Worm (Caenorhabditis elegans) whole organism, mixed stage, embryonic: ENCODE measurements around the gene dot-1.5.

ENCODE experiments used
- M03D4.4 ChIP-seq: sonication (generic microtip); optimal IDR thresholded peaks from 2 replicates; lab custom pipeline; 2017; ENCODE audit warnings: mild to moderate bottlenecking, missing genetic modification characterization, missing compliant biosample characterization
- bed-3 ChIP-seq: fragments of 200-800 bp; sonication (Bioruptor generic); optimal IDR thresholded peaks from 3 replicates; lab custom pipeline; 2018; ENCODE audit warnings: mild to moderate bottlenecking, missing genetic modification characterization, moderate library complexity, missing compliant biosample characterization
- blmp-1 ChIP-seq: fragments of 150-350 bp; optimal IDR thresholded peaks from 2 replicates; lab custom pipeline; 2014; ENCODE audit warnings: missing biosample characterization, missing genetic modification characterization
- ceh-39 ChIP-seq: fragments of 150-350 bp; optimal IDR thresholded peaks from 2 replicates; lab custom pipeline; 2014; ENCODE audit warnings: missing biosample characterization, missing genetic modification characterization
- ceh-43 ChIP-seq: fragments of 200-800 bp; sonication (Bioruptor generic); optimal IDR thresholded peaks from 2 replicates; lab custom pipeline; 2018; ENCODE audit warnings: mild to moderate bottlenecking, missing genetic modification characterization, moderate library complexity, missing compliant biosample characterization
- ceh-83 ChIP-seq: fragments of 200-800 bp; sonication (Bioruptor generic); optimal IDR thresholded peaks from 2 replicates; lab custom pipeline; 2018; ENCODE audit warnings: mild to moderate bottlenecking, missing genetic modification characterization, missing compliant biosample characterization
- ces-1 ChIP-seq: fragments of 150-350 bp; optimal IDR thresholded peaks from 2 replicates; lab custom pipeline; 2014; ENCODE audit warnings: missing biosample characterization, missing genetic modification reagents, missing genetic modification characterization
- cnd-1 ChIP-seq: fragments of 200-800 bp; sonication (Bioruptor generic); optimal IDR thresholded peaks from 2 replicates; lab custom pipeline; 2018; ENCODE audit warnings: mild to moderate bottlenecking, missing genetic modification characterization, missing compliant biosample characterization
- drap-1 ChIP-seq: fragments of 200-800 bp; sonication (Bioruptor generic); optimal IDR thresholded peaks from 3 replicates; lab custom pipeline; 2018; ENCODE audit warnings: mild to moderate bottlenecking, missing genetic modification characterization, missing compliant biosample characterization
- elt-1 ChIP-seq: sonication (generic microtip); optimal IDR thresholded peaks from 2 replicates; lab custom pipeline; 2017; ENCODE audit warnings: missing genetic modification characterization, mild to moderate bottlenecking, missing compliant biosample characterization, antibody characterized with exemption, moderate library complexity, borderline replicate concordance; ENCODE audit not compliant: insufficient read depth
- elt-3 ChIP-seq: fragments of 150-350 bp; optimal IDR thresholded peaks from 2 replicates; lab custom pipeline; 2014; ENCODE audit warnings: missing biosample characterization, missing genetic modification characterization
- flh-1 ChIP-seq: fragments of 200-800 bp; sonication (Bioruptor generic); optimal IDR thresholded peaks from 2 replicates; lab custom pipeline; 2018; ENCODE audit warnings: mild to moderate bottlenecking, missing genetic modification characterization, moderate library complexity, missing compliant biosample characterization
- ham-2 ChIP-seq: fragments of 200-800 bp; sonication (Bioruptor generic); optimal IDR thresholded peaks from 2 replicates; lab custom pipeline; 2018; ENCODE audit warnings: mild to moderate bottlenecking, missing genetic modification characterization, missing compliant biosample characterization
- hlh-1 ChIP-seq: fragments of 150-350 bp; optimal IDR thresholded peaks from 2 replicates; lab custom pipeline; 2014; ENCODE audit warnings: missing biosample characterization, missing genetic modification reagents, missing genetic modification characterization
- lin-13 ChIP-seq: fragments of 150-350 bp; optimal IDR thresholded peaks from 2 replicates; lab custom pipeline; 2014; ENCODE audit warnings: missing biosample characterization, missing genetic modification characterization
- lin-32 ChIP-seq: fragments of 200-800 bp; sonication (Bioruptor generic); optimal IDR thresholded peaks from 2 replicates; lab custom pipeline; 2018; ENCODE audit warnings: mild to moderate bottlenecking, missing genetic modification characterization, missing compliant biosample characterization
- lsy-2 ChIP-seq: fragments of 150-350 bp; optimal IDR thresholded peaks from 2 replicates; lab custom pipeline; 2014; ENCODE audit warnings: missing biosample characterization, missing genetic modification characterization
- mab-5 ChIP-seq: fragments of 150-350 bp; optimal IDR thresholded peaks from 2 replicates; lab custom pipeline; 2014; ENCODE audit warnings: missing biosample characterization, missing genetic modification characterization
- mep-1 ChIP-seq: fragments of 150-350 bp; optimal IDR thresholded peaks from 2 replicates; lab custom pipeline; 2017; ENCODE audit warnings: missing biosample characterization, missing genetic modification reagents, missing genetic modification characterization, inconsistent platforms
- mls-2 ChIP-seq: sonication (generic microtip); optimal IDR thresholded peaks from 2 replicates; lab custom pipeline; 2016; ENCODE audit warnings: mild to moderate bottlenecking, missing genetic modification characterization, moderate library complexity, missing compliant biosample characterization
- nhr-12 ChIP-seq: fragments of 150-350 bp; optimal IDR thresholded peaks from 2 replicates; lab custom pipeline; 2014; ENCODE audit warnings: missing biosample characterization, missing genetic modification characterization
- nhr-2 ChIP-seq: fragments of 150-350 bp; optimal IDR thresholded peaks from 2 replicates; lab custom pipeline; 2014; ENCODE audit warnings: missing biosample characterization, missing genetic modification characterization
- nhr-237 ChIP-seq: fragments of 150-350 bp; optimal IDR thresholded peaks from 2 replicates; lab custom pipeline; 2014; ENCODE audit warnings: missing biosample characterization, missing genetic modification characterization
- nhr-28 ChIP-seq: fragments of 150-350 bp; optimal IDR thresholded peaks from 2 replicates; lab custom pipeline; 2014; ENCODE audit warnings: missing biosample characterization, missing genetic modification characterization
- nhr-76 ChIP-seq: sonication (generic microtip); optimal IDR thresholded peaks from 2 replicates; lab custom pipeline; 2017; ENCODE audit warnings: missing biosample characterization, missing genetic modification characterization
- pha-4 ChIP-seq: fragments of 150-350 bp; optimal IDR thresholded peaks from 2 replicates; lab custom pipeline; 2018; ENCODE audit warnings: missing biosample characterization, missing genetic modification reagents, missing genetic modification characterization
- sem-2 ChIP-seq: fragments of 200-800 bp; sonication (Bioruptor generic); optimal IDR thresholded peaks from 2 replicates; lab custom pipeline; 2018; ENCODE audit warnings: mild to moderate bottlenecking, missing genetic modification characterization, missing compliant biosample characterization
- snpc-4 ChIP-seq: fragments of 150-350 bp; optimal IDR thresholded peaks from 2 replicates; lab custom pipeline; 2014; ENCODE audit warnings: missing biosample characterization, missing genetic modification characterization
- sptf-1 ChIP-seq: sonication (generic microtip); optimal IDR thresholded peaks from 2 replicates; lab custom pipeline; 2017; ENCODE audit warnings: mild to moderate bottlenecking, missing genetic modification characterization, moderate library complexity, missing compliant biosample characterization
- tbx-8 ChIP-seq: fragments of 200-800 bp; sonication (Bioruptor generic); optimal IDR thresholded peaks from 2 replicates; lab custom pipeline; 2018; ENCODE audit warnings: mild to moderate bottlenecking, missing genetic modification characterization, moderate library complexity, missing compliant biosample characterization
- unc-120 ChIP-seq: sonication (generic microtip); optimal IDR thresholded peaks from 2 replicates; lab custom pipeline; 2017; ENCODE audit warnings: missing genetic modification characterization, missing compliant biosample characterization; ENCODE audit not compliant: poor library complexity, severe bottlenecking
- unc-39 ChIP-seq: fragments of 150-350 bp; optimal IDR thresholded peaks from 2 replicates; lab custom pipeline; 2014; ENCODE audit warnings: missing biosample characterization, missing genetic modification characterization
- unc-62 ChIP-seq: fragments of 150-350 bp; optimal IDR thresholded peaks from 2 replicates; lab custom pipeline; 2014; ENCODE audit warnings: missing biosample characterization, missing genetic modification reagents, missing genetic modification characterization
- zip-8 ChIP-seq: fragments of 150-350 bp; optimal IDR thresholded peaks from 2 replicates; lab custom pipeline; 2014; ENCODE audit warnings: missing biosample characterization, missing genetic modification characterization
- ztf-11 ChIP-seq: fragments of 150-350 bp; optimal IDR thresholded peaks from 2 replicates; lab custom pipeline; 2014; ENCODE audit warnings: missing biosample characterization, missing genetic modification characterization

dot-1.5 gene

ce11 chrX:1917169-1917568, at the start of gene dot-1.5:
TSS of gene dot-1.5 (plus strand) at chrX:1917469.
- TF ChIP-seq nhr-76 (tag; lab: Kevin White, UChicago): no peak
- TF ChIP-seq M03D4.4 (tag; lab: Kevin White, UChicago): no peak
- TF ChIP-seq ham-2: no peak
- no peak for TF ChIP-seq ceh-83 (GFP tag; lab: Kevin White, UChicago)
- no peak for TF ChIP-seq mls-2 (tag; lab: Kevin White, UChicago)
- no peak for TF ChIP-seq sptf-1 (tag; lab: Kevin White, UChicago)
- TF ChIP-seq unc-39 (tag; lab: Kevin White, UChicago): no peak
- TF ChIP-seq elt-3 (tag; lab: Kevin White, UChicago): no peak

DNA sequence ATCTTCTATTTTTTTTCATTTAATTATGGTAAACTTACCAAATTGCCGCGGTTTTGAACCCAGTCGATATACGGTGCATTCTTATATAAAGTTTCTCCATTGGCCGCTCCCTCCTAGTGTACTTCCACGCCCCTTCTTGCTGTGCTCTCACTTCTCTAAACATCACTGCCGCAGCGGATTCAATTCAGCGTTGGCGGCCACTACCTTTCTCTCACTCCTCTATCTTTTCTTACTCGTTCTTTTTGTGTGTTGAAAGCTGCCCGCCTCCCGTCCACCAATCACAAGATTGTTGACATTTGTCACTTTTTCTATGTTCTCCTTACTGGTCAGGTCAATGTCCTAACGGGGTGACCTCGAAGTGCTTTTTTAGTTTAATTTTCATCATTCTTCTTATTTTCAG, 46.3 kb upstream of the dot-1.5 start:
- TF ChIP-seq pha-4 (peak; percentile 11), mls-2 (tag; lab: Kevin White, UChicago) (no peak), lsy-2 (tag; lab: Kevin White, UChicago) (peak; percentile 61)

DNA sequence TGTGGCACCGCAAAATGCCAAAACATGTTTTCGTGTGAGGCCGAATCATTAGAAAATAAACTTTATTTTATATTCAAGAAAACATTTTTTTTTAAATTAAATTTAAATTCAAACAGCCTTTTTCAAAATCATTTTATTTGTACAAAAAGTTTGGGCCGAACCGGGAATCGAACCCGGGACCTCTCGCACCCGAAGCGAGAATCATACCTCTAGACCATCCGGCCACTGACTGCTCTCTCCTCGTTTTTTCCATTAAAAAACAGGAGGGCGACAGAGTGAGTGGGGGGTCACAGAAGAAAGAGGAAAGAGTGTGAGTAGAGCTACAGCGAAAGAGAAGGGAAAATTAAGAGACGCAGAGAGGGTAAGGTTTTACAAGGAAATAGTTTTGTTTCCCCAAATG, 36.6 kb upstream of the dot-1.5 start:
- peak; percentile 63 for TF ChIP-seq bed-3 (GFP tag; lab: Kevin White, UChicago)
- peak; percentile 78 for TF ChIP-seq mls-2 (tag; lab: Kevin White, UChicago)
- peak; percentile 39 for TF ChIP-seq lin-32
- peak; percentile 83 for TF ChIP-seq drap-1
- no peak for TF ChIP-seq zip-8 (tag; lab: Kevin White, UChicago)
- peak; percentile 84 for TF ChIP-seq sptf-1 (tag; lab: Kevin White, UChicago)
- TF ChIP-seq ztf-11 (tag; lab: Kevin White, UChicago): peak; percentile 23
- peak; percentile 82 for TF ChIP-seq cnd-1 (tag; lab: Kevin White, UChicago)
- peak; percentile 5 for TF ChIP-seq pha-4
- TF ChIP-seq ceh-39 (tag; lab: Kevin White, UChicago): peak; percentile 30
- no peak for TF ChIP-seq lsy-2 (tag; lab: Kevin White, UChicago)
- TF ChIP-seq elt-3 (tag; lab: Kevin White, UChicago): no peak
- TF ChIP-seq nhr-76 (tag; lab: Kevin White, UChicago): no peak
- TF ChIP-seq ham-2: peak; percentile 51
- TF ChIP-seq lin-13 (tag; lab: Kevin White, UChicago): peak; percentile 55
- peak; percentile 35 for TF ChIP-seq ces-1 (GFP tag; lab: Kevin White, UChicago)
- TF ChIP-seq unc-120: peak; percentile 75
- peak; percentile 88 for TF ChIP-seq M03D4.4 (tag; lab: Kevin White, UChicago)
- peak; percentile 12 for TF ChIP-seq nhr-237 (tag; lab: Kevin White, UChicago)
- no peak for TF ChIP-seq unc-62 (GFP tag; lab: Kevin White, UChicago)
- TF ChIP-seq ceh-43 (GFP tag; lab: Kevin White, UChicago): no peak
- peak; percentile 64 for TF ChIP-seq tbx-8 (GFP tag; lab: Kevin White, UChicago)
- peak; percentile 74 for TF ChIP-seq sem-2 (GFP tag; lab: Kevin White, UChicago)
- no peak for TF ChIP-seq nhr-12 (tag; lab: Kevin White, UChicago)
- no peak for TF ChIP-seq elt-1
- peak; percentile 14 for TF ChIP-seq hlh-1 (tag; lab: Kevin White, UChicago)
- TF ChIP-seq blmp-1 (tag; lab: Kevin White, UChicago): no peak
- TF ChIP-seq ceh-83 (GFP tag; lab: Kevin White, UChicago): peak; percentile 91
- no peak for TF ChIP-seq snpc-4 (tag; lab: Kevin White, UChicago)
- TF ChIP-seq mep-1: peak; percentile 39
- TF ChIP-seq nhr-2 (tag; lab: Kevin White, UChicago): no peak
- TF ChIP-seq mab-5 (tag; lab: Kevin White, UChicago): no peak
- peak; percentile 57 for TF ChIP-seq flh-1
- TF ChIP-seq nhr-28 (tag; lab: Kevin White, UChicago): peak; percentile 47
- no peak for TF ChIP-seq unc-39 (tag; lab: Kevin White, UChicago)
- TF ChIP-seq, all 35 proteins: peak for 22

DNA sequence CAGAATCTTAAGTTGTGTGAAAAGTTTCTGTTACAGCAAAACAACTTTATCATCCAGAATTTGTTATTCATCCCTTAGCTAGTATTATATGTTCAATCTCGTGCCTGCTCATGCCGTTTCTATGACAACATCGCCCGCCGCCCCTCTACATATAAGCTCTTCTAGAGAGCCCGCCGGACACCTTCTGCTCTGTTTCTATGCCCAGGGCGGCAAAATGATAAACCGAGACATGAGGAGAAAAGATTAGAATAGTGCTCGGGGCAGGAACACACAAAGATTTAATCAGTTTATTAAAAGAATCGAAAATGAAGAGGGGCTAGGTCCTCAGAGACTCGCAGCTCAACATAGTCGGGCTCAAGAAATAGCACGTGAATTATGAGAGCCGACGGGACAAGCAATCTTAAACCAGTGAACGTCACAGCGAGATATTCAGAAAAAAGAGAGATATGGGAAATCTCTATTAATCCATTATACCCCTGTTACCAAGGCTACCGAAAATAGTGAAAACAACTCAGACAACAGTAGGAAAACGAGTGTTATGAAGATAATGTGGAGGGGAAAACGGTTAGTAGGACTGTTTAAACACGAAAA, 28.7 kb upstream of the dot-1.5 start:
- peak; percentile 33 for TF ChIP-seq ces-1 (GFP tag; lab: Kevin White, UChicago)
- no peak for TF ChIP-seq ceh-39 (tag; lab: Kevin White, UChicago)
